Worm (Caenorhabditis elegans) whole organism, L3 larva: ENCODE data around the gene gst-30.

Experiments
- aly-2 ChIP-seq: fragments of 150-350 bp; optimal IDR thresholded peaks from 2 replicates; lab custom pipeline; 2014; ENCODE audit warnings: missing biosample characterization, missing genetic modification characterization
- ztf-4 ChIP-seq: fragments of 150-350 bp; optimal IDR thresholded peaks from 2 replicates; lab custom pipeline; 2014; ENCODE audit warnings: missing biosample characterization, missing genetic modification characterization

ce11 chrII:4941541-4942206, 6.8 kb upstream of the gst-30 start, which contains the start of gene ZK546.19:
- no peak for TF ChIP-seq aly-2 (tag; lab: Kevin White, UChicago)
- TF ChIP-seq ztf-4 (tag; lab: Kevin White, UChicago) = no peak
